Fruit fly (Drosophila melanogaster) whole organism, adult: ENCODE data around the gene CG4042.

Experiments used
- CG11617 ChIP-seq: fragments of 200-800 bp; sonication (Bioruptor generic); optimal IDR thresholded peaks from 2 replicates; lab custom pipeline; 2017; ENCODE audit warnings: mild to moderate bottlenecking, missing biosample characterization, missing genetic modification reagents, missing genetic modification characterization
- CG12768 ChIP-seq: fragments of 200-800 bp; sonication (Bioruptor generic); optimal IDR thresholded peaks from 2 replicates; lab custom pipeline; 2017; ENCODE audit warnings: missing biosample characterization, missing genetic modification characterization, mild to moderate bottlenecking, moderate library complexity, missing genetic modification reagents
- CG14711 ChIP-seq: fragments of 200-800 bp; sonication (Bioruptor generic); optimal IDR thresholded peaks from 2 replicates; lab custom pipeline; 2018; ENCODE audit warnings: missing biosample characterization, mild to moderate bottlenecking, missing genetic modification characterization, moderate library complexity
- CG1620 ChIP-seq: fragments of 200-800 bp; sonication (Bioruptor generic); optimal IDR thresholded peaks from 2 replicates; lab custom pipeline; 2016; ENCODE audit warnings: missing biosample characterization, missing genetic modification characterization
- CG33017 ChIP-seq: fragments of 200-800 bp; sonication (Bioruptor generic); optimal IDR thresholded peaks from 2 replicates; lab custom pipeline; 2018; ENCODE audit warnings: missing biosample characterization, mild to moderate bottlenecking, missing genetic modification characterization, moderate library complexity
- CG5204 ChIP-seq: fragments of 200-800 bp; sonication (Bioruptor generic); optimal IDR thresholded peaks from 2 replicates; lab custom pipeline; 2016; ENCODE audit warnings: missing biosample characterization, missing genetic modification characterization
- CG7045 ChIP-seq: fragments of 200-800 bp; sonication (Bioruptor generic); optimal IDR thresholded peaks from 2 replicates; lab custom pipeline; 2017; ENCODE audit warnings: missing biosample characterization, mild to moderate bottlenecking, missing genetic modification characterization
- CG7101 ChIP-seq: fragments of 200-800 bp; sonication (Bioruptor generic); optimal IDR thresholded peaks from 2 replicates; lab custom pipeline; 2018; ENCODE audit warnings: missing biosample characterization, mild to moderate bottlenecking, missing genetic modification characterization, moderate library complexity
- Clk ChIP-seq: fragments of 200-800 bp; sonication (Bioruptor generic); optimal IDR thresholded peaks from 2 replicates; lab custom pipeline; 2017; ENCODE audit warnings: missing biosample characterization, missing genetic modification characterization
- Crg-1 ChIP-seq: fragments of 200-800 bp; sonication (Bioruptor generic); optimal IDR thresholded peaks from 2 replicates; lab custom pipeline; 2016; ENCODE audit warnings: missing biosample characterization, missing genetic modification characterization
- Hr96 ChIP-seq: fragments of 200-800 bp; sonication (Bioruptor generic); optimal IDR thresholded peaks from 2 replicates; lab custom pipeline; 2016; ENCODE audit warnings: missing biosample characterization, missing genetic modification characterization
- Mnt ChIP-seq: fragments of 200-800 bp; sonication (Bioruptor generic); optimal IDR thresholded peaks from 2 replicates; lab custom pipeline; 2016; ENCODE audit warnings: missing biosample characterization, mild to moderate bottlenecking, missing genetic modification characterization
- bab1 ChIP-seq: fragments of 200-800 bp; sonication (Bioruptor generic); optimal IDR thresholded peaks from 3 replicates; lab custom pipeline; 2019; ENCODE audit warnings: missing biosample characterization, mild to moderate bottlenecking, missing genetic modification characterization, moderate library complexity
- cic ChIP-seq: fragments of 200-800 bp; sonication (Bioruptor generic); optimal IDR thresholded peaks from 2 replicates; lab custom pipeline; 2017; ENCODE audit warnings: missing biosample characterization, mild to moderate bottlenecking, missing genetic modification characterization, moderate library complexity
- cnc ChIP-seq, 2 experiments: fragments of >200 bp; optimal IDR thresholded peaks; 2 replicates each; lab custom pipeline; 2017
- kay ChIP-seq: fragments of 200-800 bp; sonication (Bioruptor generic); peaks from one replicate; lab custom pipeline; 2016; ENCODE audit warnings: missing biosample characterization, missing genetic modification characterization, borderline replicate concordance
- ovo ChIP-seq: fragments of 200-800 bp; sonication (Bioruptor generic); optimal IDR thresholded peaks from 2 replicates; lab custom pipeline; 2016; ENCODE audit warnings: missing biosample characterization, missing genetic modification characterization
- pad ChIP-seq: fragments of 200-800 bp; sonication (Bioruptor generic); optimal IDR thresholded peaks from 3 replicates; lab custom pipeline; 2017; ENCODE audit warnings: missing biosample characterization, missing genetic modification characterization, mild to moderate bottlenecking, moderate library complexity, missing genetic modification reagents
- tj ChIP-seq: fragments of 200-800 bp; sonication (Bioruptor generic); optimal IDR thresholded peaks from 3 replicates; lab custom pipeline; 2017; ENCODE audit warnings: missing biosample characterization, mild to moderate bottlenecking, missing genetic modification characterization, moderate library complexity
- toe ChIP-seq: fragments of 200-800 bp; sonication (Bioruptor generic); optimal IDR thresholded peaks from 2 replicates; lab custom pipeline; 2016; ENCODE audit warnings: missing biosample characterization, missing genetic modification characterization

The CG4042 gene

dm6 chr3L:20771001-20771890 is at the start of gene CG4042, which contains the start of gene Pitslre:
Gene CG4042, minus strand, starts transcription at chr3L:20771507.
Gene Pitslre, plus strand, starts transcription at chr3L:20771528.
- TF ChIP-seq toe (GFP tag; lab: Kevin White, UChicago) (peak; percentile 63), Mnt (GFP tag; lab: Kevin White, UChicago) (peak; percentile 77), kay (GFP tag; lab: Kevin White, UChicago) (peak; percentile 66), CG7101 (tag; lab: Kevin White, UChicago) (peak; percentile 9), ovo (GFP tag; lab: Kevin White, UChicago) (no peak), cnc (optimal IDR thresholded peaks at IDR 0.05; lab: Kevin White, UChicago) (no peak), CG12768 (GFP tag; lab: Kevin White, UChicago) (no peak), CG1620 (peak; percentile 13), CG11617 (GFP tag; lab: Kevin White, UChicago) (no peak), tj (GFP tag; lab: Kevin White, UChicago) (peak; percentile 2), CG33017 (no peak), Crg-1 (GFP tag; lab: Kevin White, UChicago) (peak; percentile 28), Clk (GFP tag; lab: Kevin White, UChicago) (no peak)

DNA sequence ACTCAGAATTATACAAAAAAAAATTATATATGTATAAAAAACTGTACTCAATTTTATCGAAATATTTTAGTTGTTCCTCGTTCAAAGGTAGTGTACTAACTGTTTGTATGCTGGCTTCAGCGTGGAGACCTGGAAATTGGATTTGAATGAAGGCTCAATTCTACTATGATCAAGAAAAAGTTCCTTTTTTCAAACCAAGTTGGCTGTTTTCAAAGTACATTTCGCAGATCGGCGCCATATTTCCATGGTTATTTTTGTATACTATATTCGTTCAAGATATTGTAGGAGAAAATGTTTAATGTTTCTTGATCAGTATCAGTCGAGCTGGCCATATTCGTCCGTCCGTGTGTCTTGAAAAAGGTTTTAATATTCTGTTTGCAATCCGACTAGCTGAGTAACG is 46.6 kb upstream of the CG4042 start, which contains the start of gene Mst77F:
TSS of gene Mst77F (minus strand) at position 101 of the 400 bp plus-strand sequence.
- TF ChIP-seq Hr96 (GFP tag; lab: Kevin White, UChicago) = no peak

DNA sequence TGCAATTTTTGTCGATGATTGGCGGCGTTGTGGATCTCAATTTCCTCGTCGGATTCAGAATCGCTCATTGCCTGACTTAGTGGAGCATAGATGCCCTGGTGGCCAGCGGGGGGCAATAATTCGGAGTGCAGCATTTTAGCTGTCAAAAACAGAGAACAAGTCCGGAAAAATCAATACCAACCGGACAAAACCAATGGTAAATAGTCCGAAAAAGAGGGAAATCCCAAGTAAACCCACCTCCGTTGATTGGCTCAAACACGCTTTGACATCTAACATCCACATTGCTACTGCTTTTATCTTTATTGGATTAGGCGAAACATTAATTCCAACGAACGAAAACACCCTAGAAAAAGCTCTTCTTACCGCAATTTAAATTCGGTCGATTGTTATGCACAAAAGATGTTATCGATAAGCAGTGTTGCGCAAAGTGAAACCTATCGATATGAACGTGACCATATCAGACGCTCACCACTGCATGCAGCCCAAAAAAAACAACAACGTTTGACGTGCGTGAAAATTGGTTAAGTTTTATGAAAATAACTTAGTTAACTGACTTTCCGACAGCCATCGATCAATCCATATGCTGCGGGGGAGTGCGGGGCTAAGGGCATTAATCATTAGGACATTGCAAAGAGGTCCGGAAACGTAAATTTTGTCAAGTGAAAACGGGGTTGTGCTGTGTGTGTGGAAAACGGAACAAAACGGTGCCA is 44.5 kb upstream of the CG4042 start, which contains the start of the genes CG3618 and Pka-R1:
TSS of gene CG3618 (minus strand) at position 410 of the 710 bp plus-strand sequence.
TSS of gene Pka-R1 (plus strand) at position 453 of the 710 bp plus-strand sequence.
- no peak for TF ChIP-seq tj (GFP tag; lab: Kevin White, UChicago)
- no peak for TF ChIP-seq kay (GFP tag; lab: Kevin White, UChicago)
- peak; percentile 49 for TF ChIP-seq Mnt (GFP tag; lab: Kevin White, UChicago)
- TF ChIP-seq bab1 (GFP tag; lab: Kevin White, UChicago) = peak; percentile 40
- no peak for TF ChIP-seq CG7045 (GFP tag; lab: Kevin White, UChicago)
- TF ChIP-seq CG33017 = peak; percentile 17
- TF ChIP-seq cic (GFP tag; lab: Kevin White, UChicago) = peak; percentile 28
- TF ChIP-seq CG1620 = no peak
- peak; percentile 11 for TF ChIP-seq CG12768 (GFP tag; lab: Kevin White, UChicago)
- peak; percentile 25 for TF ChIP-seq CG14711
- TF ChIP-seq CG7101 (tag; lab: Kevin White, UChicago) = peak; percentile 33
- no peak for TF ChIP-seq Hr96 (GFP tag; lab: Kevin White, UChicago)
- peak; percentile 56 for TF ChIP-seq pad
- TF ChIP-seq CG11617 (GFP tag; lab: Kevin White, UChicago) = no peak

DNA sequence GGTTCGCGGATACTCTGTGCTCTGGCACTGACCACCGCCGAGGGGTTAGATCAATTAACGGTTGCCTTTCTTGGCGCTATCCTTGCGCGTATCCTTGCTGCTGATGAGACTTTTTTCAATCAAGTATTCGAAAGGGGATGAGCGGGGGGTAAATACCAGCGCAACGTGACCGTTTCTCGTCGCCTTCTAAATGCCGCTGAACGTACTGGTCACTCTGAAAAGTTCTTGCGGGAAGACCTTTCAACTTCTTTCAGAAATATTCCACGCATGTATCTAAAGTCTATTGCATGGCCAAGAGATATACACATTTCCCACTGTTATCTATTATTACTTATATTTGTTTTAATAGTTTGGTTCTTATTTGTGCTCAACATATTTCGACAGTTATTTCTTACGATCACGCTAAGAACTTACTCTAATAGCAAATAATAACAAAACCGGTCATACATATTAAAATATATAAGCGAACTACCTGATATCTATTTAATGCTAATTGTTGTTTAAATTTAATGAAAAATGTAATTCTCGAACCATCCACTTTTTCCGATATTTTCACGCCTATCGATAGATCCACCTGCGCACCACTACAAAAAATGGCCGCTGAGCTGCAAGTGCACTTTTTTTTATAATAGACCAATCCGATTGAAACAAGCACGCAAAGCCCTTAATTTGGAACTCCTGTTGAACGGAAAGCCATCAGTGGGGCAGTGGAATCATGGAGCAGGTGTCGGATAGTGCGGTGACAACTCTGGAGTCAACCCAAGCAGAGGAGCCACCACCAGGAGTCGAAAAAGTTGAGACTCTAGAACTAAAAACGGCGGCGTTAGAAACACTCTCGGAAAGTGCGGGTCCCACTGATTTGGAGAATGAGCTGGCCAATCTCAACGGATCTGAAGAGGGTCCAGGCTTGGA is 38.0 kb upstream of the CG4042 start, which contains the start of the genes CG3634 and HIPP1:
TSS of gene CG3634 (minus strand) at position 185 of the 912 bp plus-strand sequence.
TSS of gene HIPP1 (plus strand) at position 582 of the 912 bp plus-strand sequence.
- TF ChIP-seq CG5204 (GFP tag; lab: Kevin White, UChicago) (no peak), cic (GFP tag; lab: Kevin White, UChicago) (no peak), CG14711 (peak; percentile 48), CG1620 (no peak), toe (GFP tag; lab: Kevin White, UChicago) (no peak), tj (GFP tag; lab: Kevin White, UChicago) (peak; percentile 25), cnc (optimal IDR thresholded peaks at IDR 0.05; lab: Kevin White, UChicago) (no peak), CG11617 (GFP tag; lab: Kevin White, UChicago) (peak; percentile 16), bab1 (GFP tag; lab: Kevin White, UChicago) (no peak), Hr96 (GFP tag; lab: Kevin White, UChicago) (no peak), CG33017 (no peak), CG7101 (tag; lab: Kevin White, UChicago) (no peak), ovo (GFP tag; lab: Kevin White, UChicago) (no peak), kay (GFP tag; lab: Kevin White, UChicago) (no peak), Clk (GFP tag; lab: Kevin White, UChicago) (no peak), Mnt (GFP tag; lab: Kevin White, UChicago) (peak; percentile 6), CG12768 (GFP tag; lab: Kevin White, UChicago) (no peak), Crg-1 (GFP tag; lab: Kevin White, UChicago) (no peak), CG7045 (GFP tag; lab: Kevin White, UChicago) (no peak), pad (no peak)

dm6 chr3L:20800208-20800607 is 28.9 kb upstream of the CG4042 start, which contains the start of gene Spc105R:
Gene Spc105R, plus strand, starts transcription at chr3L:20800410.
- TF ChIP-seq tj (GFP tag; lab: Kevin White, UChicago) (peak; percentile 2), CG1620 (no peak), bab1 (GFP tag; lab: Kevin White, UChicago) (peak; percentile 23)
